Fruit fly (Drosophila melanogaster): ENCODE results near the gene CG11986.

Gene CG11986

DNA sequence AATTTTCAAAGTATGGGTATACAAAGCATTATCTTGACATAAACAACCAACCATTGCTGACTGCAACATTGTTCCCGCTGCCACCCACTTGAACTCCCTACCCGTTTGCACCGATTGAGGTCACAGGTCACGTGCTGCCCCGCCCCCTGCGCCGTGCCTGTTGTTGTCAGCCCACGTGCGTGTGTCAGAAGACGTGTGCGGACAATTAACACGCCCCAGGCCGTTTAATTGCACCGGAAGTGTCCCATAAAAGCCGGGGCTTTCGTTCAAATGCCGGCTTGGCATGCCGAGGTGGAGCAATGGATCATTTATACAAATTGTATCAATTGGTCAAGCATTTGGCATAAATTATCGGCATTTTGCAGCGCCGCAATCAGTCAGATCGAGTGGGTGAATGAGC lies 11.8 kb downstream of the CG11986 start:
- TF ChIP-seq CG6792 (GFP tag; optimal IDR thresholded peaks at IDR 0.05) (no peak), vri (GFP tag; optimal IDR thresholded peaks at IDR 0.05) (no peak), Gug (GFP tag; IDR thresholded peaks at IDR 0.05) (no peak), salr (GFP tag; optimal IDR thresholded peaks at IDR 0.05) (no peak), CG16779 (tag; optimal IDR thresholded peaks at IDR 0.05) (no peak), CG6854 (GFP tag; optimal IDR thresholded peaks at IDR 0.05) (no peak), CG3032 (tag; optimal IDR thresholded peaks at IDR 0.05) (no peak), fd59A (GFP tag; optimal IDR thresholded peaks at IDR 0.05) (no peak), Hr4 (GFP tag; optimal IDR thresholded peaks at IDR 0.05) (no peak), Met (GFP tag; optimal IDR thresholded peaks at IDR 0.05) (no peak)

DNA sequence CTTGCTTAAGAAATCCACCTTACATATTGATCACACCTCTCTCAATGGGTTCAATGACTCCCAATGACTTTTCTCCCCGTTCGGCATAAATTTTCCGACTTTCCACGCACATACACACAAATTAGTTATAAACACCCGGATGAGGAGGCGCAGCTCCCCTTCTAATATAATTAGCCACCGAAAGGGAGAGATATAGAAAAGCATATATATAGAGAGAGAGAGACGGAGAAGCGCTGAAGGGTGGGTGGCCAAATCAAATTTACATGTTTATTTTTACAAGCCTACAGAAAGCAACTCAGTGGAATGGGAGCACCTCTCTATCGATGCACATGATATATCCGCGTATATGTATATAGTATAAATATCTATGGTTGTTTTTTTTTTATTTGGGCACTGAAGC lies 13.4 kb downstream of the CG11986 start:
- TF ChIP-seq Eip75B (GFP tag; optimal IDR thresholded peaks at IDR 0.05) (no peak), fkh (GFP tag; optimal IDR thresholded peaks at IDR 0.05) (peak; percentile 31)

DNA sequence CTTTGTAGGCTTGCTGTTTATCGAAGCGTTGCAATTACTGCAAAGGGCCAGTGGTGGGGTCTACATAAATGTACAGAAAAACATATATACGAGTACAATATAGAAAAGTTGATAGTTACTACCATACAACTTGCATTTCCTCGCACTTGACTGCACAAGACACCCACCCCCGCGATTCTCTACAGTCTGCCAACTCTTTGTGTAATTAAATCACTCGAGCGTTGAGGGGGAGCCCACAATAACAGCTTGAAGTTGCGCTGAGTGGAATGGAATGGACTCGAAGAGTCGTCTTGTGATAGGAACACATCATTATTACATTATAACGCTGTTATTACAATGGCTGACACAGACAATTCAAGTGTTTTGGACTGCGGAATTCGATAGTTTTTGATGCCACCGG lies 14.2 kb downstream of the CG11986 start:
- peak; percentile 11 for TF ChIP-seq Sox14 (GFP tag; optimal IDR thresholded peaks at IDR 0.05)
- TF ChIP-seq CG6792 (GFP tag; optimal IDR thresholded peaks at IDR 0.05) = no peak
- no peak for TF ChIP-seq Sox15 (GFP tag; optimal IDR thresholded peaks at IDR 0.05)
- TF ChIP-seq dsx (GFP tag; optimal IDR thresholded peaks at IDR 0.05; ENCODE audit: poor library complexity, severe bottlenecking) = peak; percentile 26
- TF ChIP-seq topi (GFP tag; optimal IDR thresholded peaks at IDR 0.05) = no peak
- TF ChIP-seq dac (GFP tag; optimal IDR thresholded peaks at IDR 0.05) = no peak
- no peak for TF ChIP-seq lz (GFP tag; optimal IDR thresholded peaks at IDR 0.05)
- TF ChIP-seq Eip78C (GFP tag) = peak; percentile 37
- no peak for TF ChIP-seq Hr4 (GFP tag; optimal IDR thresholded peaks at IDR 0.05)
- TF ChIP-seq CG10631 (GFP tag; optimal IDR thresholded peaks at IDR 0.05) = no peak
- no peak for TF ChIP-seq fd85E (GFP tag; optimal IDR thresholded peaks at IDR 0.05)
- no peak for TF ChIP-seq CG16779 (tag; optimal IDR thresholded peaks at IDR 0.05)
- TF ChIP-seq Blimp-1 (GFP tag; optimal IDR thresholded peaks at IDR 0.05) = no peak
- TF ChIP-seq CG6854 (GFP tag; optimal IDR thresholded peaks at IDR 0.05) = no peak
- no peak for TF ChIP-seq esn (GFP tag; optimal IDR thresholded peaks at IDR 0.05)
- TF ChIP-seq Ets21C (GFP tag; optimal IDR thresholded peaks at IDR 0.05) = no peak
- no peak for TF ChIP-seq CG10669 (GFP tag; optimal IDR thresholded peaks at IDR 0.05)
- no peak for TF ChIP-seq CG9139 (GFP tag; optimal IDR thresholded peaks at IDR 0.05)

DNA sequence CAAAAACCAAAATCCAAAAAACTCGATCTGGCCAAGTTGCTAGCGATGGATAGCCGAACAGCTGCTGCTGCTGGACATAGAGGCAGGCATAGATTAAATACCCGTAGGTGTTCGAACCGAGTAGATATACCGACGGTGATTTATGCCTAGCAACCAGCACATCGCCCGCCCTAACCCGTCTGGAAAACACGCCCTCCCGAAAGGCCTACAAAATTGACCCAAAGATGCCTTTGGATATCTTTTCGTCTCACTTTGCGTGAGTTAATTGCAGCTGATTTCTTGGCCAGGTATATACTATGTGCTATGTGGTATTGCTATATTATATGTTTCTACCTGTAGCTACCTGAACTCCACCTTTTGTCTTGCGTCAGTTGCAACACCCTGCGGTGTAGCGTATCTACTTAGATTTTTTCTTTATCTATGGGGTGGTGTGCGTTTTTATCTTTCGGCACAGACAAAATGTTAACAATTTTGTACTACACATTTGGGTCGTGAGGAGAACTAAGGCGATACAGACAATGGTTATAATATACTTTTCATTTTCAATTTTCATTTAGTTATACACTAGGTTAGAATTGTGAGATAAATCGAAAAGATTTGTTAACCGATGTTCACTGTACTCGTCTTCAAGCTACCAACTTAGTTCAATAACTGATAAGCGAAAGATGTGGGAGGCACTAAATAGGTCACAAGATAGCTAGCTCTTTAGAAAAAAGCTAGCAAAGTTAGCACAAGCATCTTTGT lies 14.9 kb downstream of the CG11986 start:
- TF ChIP-seq CG8632 (GFP tag; optimal IDR thresholded peaks at IDR 0.05) (no peak), lz (GFP tag; optimal IDR thresholded peaks at IDR 0.05) (no peak), ss (GFP tag; optimal IDR thresholded peaks at IDR 0.05) (no peak), CG8119 (GFP tag; IDR thresholded peaks at IDR 0.05) (no peak), Ets21C (GFP tag; optimal IDR thresholded peaks at IDR 0.05) (no peak), CG6163 (GFP tag; IDR thresholded peaks at IDR 0.05) (no peak), CG6276 (GFP tag; optimal IDR thresholded peaks at IDR 0.05) (no peak), salr (GFP tag; optimal IDR thresholded peaks at IDR 0.05) (no peak), acj6 (GFP tag; optimal IDR thresholded peaks at IDR 0.05) (no peak), CG15336 (GFP tag; IDR thresholded peaks at IDR 0.05) (no peak), CG34406 (GFP tag; optimal IDR thresholded peaks at IDR 0.05) (no peak), CG4318 (GFP tag; optimal IDR thresholded peaks at IDR 0.05) (no peak), CG8319 (GFP tag; optimal IDR thresholded peaks at IDR 0.05) (no peak), CG6854 (GFP tag; optimal IDR thresholded peaks at IDR 0.05) (no peak), Ets96B (tag; optimal IDR thresholded peaks at IDR 0.05) (no peak), net (GFP tag; optimal IDR thresholded peaks at IDR 0.05) (no peak), CG6792 (GFP tag; optimal IDR thresholded peaks at IDR 0.05) (no peak), vri (GFP tag; optimal IDR thresholded peaks at IDR 0.05) (no peak), spab (GFP tag; optimal IDR thresholded peaks at IDR 0.05) (no peak), Sox102F (GFP tag; optimal IDR thresholded peaks at IDR 0.05) (no peak)

Data from whole organism, prepupa.